Fruit fly (Drosophila melanogaster): Measurements from ENCODE around the gene CG3527.

The CG3527 gene

DNA sequence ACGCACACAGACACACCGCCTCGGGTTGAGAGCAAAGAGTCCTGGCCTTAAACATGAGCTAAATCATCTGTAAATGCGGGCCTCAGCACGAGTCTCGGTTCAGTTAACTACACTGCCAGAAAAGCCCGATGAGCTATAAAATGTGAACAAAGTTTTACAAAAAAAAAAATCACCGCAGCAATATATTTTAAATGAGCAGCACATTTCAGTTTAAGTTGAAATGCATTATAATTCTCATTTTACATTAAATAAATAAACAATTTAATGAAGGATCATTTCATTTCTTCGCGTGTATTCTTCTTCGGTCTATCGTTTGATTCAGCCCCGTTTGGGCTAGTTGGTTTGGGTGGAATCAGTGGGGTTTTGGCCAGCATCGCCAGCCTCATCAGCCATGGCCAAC is 46.5 kb upstream of the CG3527 start (continued):
- no peak for TF ChIP-seq gsb-n (tag; optimal IDR thresholded peaks at IDR 0.05)
- TF ChIP-seq grau (tag; optimal IDR thresholded peaks at IDR 0.05), result no peak
- TF ChIP-seq CG13424 (tag; optimal IDR thresholded peaks at IDR 0.05), result peak; percentile 18
- TF ChIP-seq ara (GFP tag; IDR thresholded peaks at IDR 0.05), result 0 out of 2 replicates have a peak, but pooled peaks have one; percentile 37
- no peak for TF ChIP-seq CG16779 (GFP tag; IDR thresholded peaks at IDR 0.05)
- TF ChIP-seq CG1602 (GFP tag; optimal IDR thresholded peaks at IDR 0.05), result no peak
- TF ChIP-seq CG31365 (tag; optimal IDR thresholded peaks at IDR 0.05), result no peak
- TF ChIP-seq tup (GFP tag; optimal IDR thresholded peaks at IDR 0.05), result no peak
- TF ChIP-seq eyg (GFP tag; optimal IDR thresholded peaks at IDR 0.05), result no peak
- TF ChIP-seq CG1024 (GFP tag; IDR thresholded peaks at IDR 0.05), result no peak
- TF ChIP-seq otp (GFP tag; IDR thresholded peaks at IDR 0.05), result no peak
- TF ChIP-seq CG13775 (GFP tag; optimal IDR thresholded peaks at IDR 0.05), result peak; percentile 11
- TF ChIP-seq CG8944 (GFP tag; optimal IDR thresholded peaks at IDR 0.05), result no peak
- TF ChIP-seq gem (tag; optimal IDR thresholded peaks at IDR 0.05), result peak; percentile 63
- peak; percentile 14 for TF ChIP-seq lab (GFP tag; optimal IDR thresholded peaks at IDR 0.05)
- no peak for TF ChIP-seq CG34224 (GFP tag; IDR thresholded peaks at IDR 0.05; ENCODE audit: partially characterized antibody)
- no peak for TF ChIP-seq CG8089 (GFP tag; optimal IDR thresholded peaks at IDR 0.05)
- TF ChIP-seq gro (GFP tag; optimal IDR thresholded peaks at IDR 0.05), result no peak
- TF ChIP-seq dmrt11E (tag; optimal IDR thresholded peaks at IDR 0.05), result peak; percentile 55
- TF ChIP-seq CG5245 (GFP tag; optimal IDR thresholded peaks at IDR 0.05), result peak; percentile 10
- TF ChIP-seq CG14441 (GFP tag; IDR thresholded peaks at IDR 0.05), result no peak
- no peak for TF ChIP-seq ato (GFP tag; IDR thresholded peaks at IDR 0.05; ENCODE audit: partially characterized antibody)
- TF ChIP-seq Nf-YA (GFP tag; IDR thresholded peaks at IDR 0.05), result no peak
- no peak for TF ChIP-seq Bdp1 (GFP tag; optimal IDR thresholded peaks at IDR 0.05)

DNA sequence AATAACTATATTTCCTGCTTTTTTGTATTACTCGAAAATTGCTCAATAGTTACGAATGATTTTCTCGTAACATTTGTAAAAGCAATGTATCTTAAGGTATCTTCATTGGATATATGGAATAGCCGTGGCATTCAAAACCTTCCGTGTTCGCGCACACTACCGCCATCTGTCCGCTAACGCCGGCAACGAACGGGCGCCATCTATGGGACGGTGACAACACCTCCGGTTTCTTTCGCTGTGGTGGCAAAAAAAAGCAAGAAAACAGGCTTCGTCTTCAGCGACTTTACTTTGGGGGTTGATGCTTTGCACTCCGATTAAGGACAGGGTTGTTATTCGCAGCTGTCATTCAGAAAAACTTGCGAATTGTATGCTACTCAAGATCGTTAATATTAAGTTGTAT is 44.7 kb upstream of the CG3527 start:
- TF ChIP-seq CG12391 (tag; optimal IDR thresholded peaks at IDR 0.05) (peak; percentile 34), Xrp1 (GFP tag; IDR thresholded peaks at IDR 0.05) (peak; percentile 71), CG8359 (GFP tag; optimal IDR thresholded peaks at IDR 0.05; ENCODE audit: borderline replicate concordance) (peak; percentile 38), Ets65A (GFP tag) (no peak), CG8290 (GFP tag; optimal IDR thresholded peaks at IDR 0.05) (peak; percentile 65), CG8290 (tag; optimal IDR thresholded peaks at IDR 0.05) (peak; percentile 63 to 76), D (optimal IDR thresholded peaks at IDR 0.05) (no peak), D (GFP tag; optimal IDR thresholded peaks at IDR 0.05) (peak; percentile 31), CG17912 (GFP tag; optimal IDR thresholded peaks at IDR 0.05) (peak; percentile 79), jumu (GFP tag; optimal IDR thresholded peaks at IDR 0.05) (peak; percentile 51), Fer2 (tag; optimal IDR thresholded peaks at IDR 0.05) (no peak), Drgx (GFP tag; IDR thresholded peaks at IDR 0.05) (no peak), CG10366 (GFP tag; IDR thresholded peaks at IDR 0.05) (peak; percentile 28), Vsx1 (GFP tag; optimal IDR thresholded peaks at IDR 0.05) (peak; percentile 45), sc (optimal IDR thresholded peaks at IDR 0.05) (no peak), sc (GFP tag; optimal IDR thresholded peaks at IDR 0.05) (no peak), CG9437 (GFP tag; optimal IDR thresholded peaks at IDR 0.05) (peak; percentile 33), CG8765 (GFP tag; IDR thresholded peaks at IDR 0.05) (no peak), bab2 (GFP tag; optimal IDR thresholded peaks at IDR 0.05) (no peak), cas (GFP tag; IDR thresholded peaks at IDR 0.05) (no peak), kni (GFP tag; optimal IDR thresholded peaks at IDR 0.05) (peak; percentile 13), CG3726 (GFP tag; IDR thresholded peaks at IDR 0.05) (no peak), HLH4C (GFP tag; IDR thresholded peaks at IDR 0.05; ENCODE audit: partially characterized antibody) (no peak), MBD-R2 (GFP tag; IDR thresholded peaks at IDR 0.05) (no peak), CG17385 (GFP tag; optimal IDR thresholded peaks at IDR 0.05) (peak; percentile 59), al (GFP tag; IDR thresholded peaks at IDR 0.05) (no peak), Lhr (GFP tag; optimal IDR thresholded peaks at IDR 0.05) (peak; percentile 47), Hr78 (GFP tag; optimal IDR thresholded peaks at IDR 0.05) (no peak), Fer3 (tag; optimal IDR thresholded peaks at IDR 0.05) (no peak)
